Worm (Caenorhabditis elegans) whole organism, L1 larva: ENCODE data around the gene Y42G9A.2.

ENCODE experiments used
- C34B4.2 ChIP-seq: sonication (generic microtip); optimal IDR thresholded peaks from 2 replicates; lab custom pipeline; 2017; ENCODE audit warnings: mild to moderate bottlenecking, missing genetic modification characterization, missing compliant biosample characterization
- Y116A8C.19 ChIP-seq: sonication (generic microtip); optimal IDR thresholded peaks from 2 replicates; lab custom pipeline; 2016; ENCODE audit warnings: missing compliant biosample characterization, missing genetic modification characterization, borderline replicate concordance
- aha-1 ChIP-seq: fragments of 150-350 bp; optimal IDR thresholded peaks from 2 replicates; lab custom pipeline; 2014; ENCODE audit warnings: missing biosample characterization, missing genetic modification characterization
- alr-1 ChIP-seq: fragments of 200-800 bp; sonication (Bioruptor generic); optimal IDR thresholded peaks from 2 replicates; lab custom pipeline; 2018; ENCODE audit warnings: borderline replicate concordance, mild to moderate bottlenecking, missing genetic modification characterization, missing compliant biosample characterization
- blmp-1 ChIP-seq: fragments of 150-350 bp; optimal IDR thresholded peaks from 2 replicates; lab custom pipeline; 2014; ENCODE audit warnings: missing biosample characterization, missing genetic modification characterization
- ceh-88 ChIP-seq: fragments of 200-800 bp; sonication (Bioruptor generic); IDR thresholded peaks from 2 replicates; pipeline ENCODE4 v1.3.6; 2022; ENCODE audit warnings: missing genetic modification characterization, missing compliant biosample characterization
- ces-1 ChIP-seq: fragments of 150-350 bp; optimal IDR thresholded peaks from 2 replicates; lab custom pipeline; 2014; ENCODE audit warnings: missing biosample characterization, missing genetic modification reagents, missing genetic modification characterization
- dpl-1 ChIP-seq, 3 experiments: fragments of 150-350 bp in 2 of 3; sonication (generic microtip) in 1 of 3; optimal IDR thresholded peaks; 2 replicates each; lab custom pipeline; 2014 to 2017; ENCODE audit warnings: missing biosample characterization in 3 of 3, missing genetic modification characterization in 3 of 3, missing genetic modification reagents in 3 of 3
- dsc-1 ChIP-seq: sonication (generic microtip); optimal IDR thresholded peaks from 2 replicates; lab custom pipeline; 2016; ENCODE audit warnings: mild to moderate bottlenecking, missing genetic modification characterization, missing compliant biosample characterization
- efl-1 ChIP-seq, 4 experiments: fragments of 150-350 bp; optimal IDR thresholded peaks in 3 of 4; peaks in 1 of 4; 1 replicate in 1 of 4; 2 replicates in 3 of 4; lab custom pipeline; 2014; ENCODE audit warnings: missing biosample characterization in 2 of 4, missing genetic modification characterization in 2 of 4, missing genetic modification reagents in 2 of 4
- egl-13 ChIP-seq: sonication (generic microtip); optimal IDR thresholded peaks from 2 replicates; lab custom pipeline; 2016; ENCODE audit warnings: missing genotype, missing genetic modification reagents, missing genetic modification characterization, missing compliant biosample characterization
- elt-2 ChIP-seq: sonication (generic microtip); optimal IDR thresholded peaks from 2 replicates; lab custom pipeline; 2016; ENCODE audit warnings: missing genetic modification characterization, mild to moderate bottlenecking, inconsistent platforms, missing compliant biosample characterization, missing genetic modification reagents
- ets-5 ChIP-seq: fragments of 200-800 bp; sonication (Bioruptor generic); IDR thresholded peaks from 2 replicates; pipeline ENCODE4 v1.3.6; 2022; ENCODE audit warnings: missing genetic modification characterization, missing compliant biosample characterization
- fkh-4 ChIP-seq: sonication (generic microtip); optimal IDR thresholded peaks from 2 replicates; lab custom pipeline; 2016; ENCODE audit warnings: missing compliant biosample characterization, missing genetic modification characterization, borderline replicate concordance
- fkh-8 ChIP-seq: sonication (generic microtip); optimal IDR thresholded peaks from 2 replicates; lab custom pipeline; 2016; ENCODE audit warnings: mild to moderate bottlenecking, missing genetic modification characterization, missing compliant biosample characterization
- fos-1 ChIP-seq: fragments of 150-350 bp; optimal IDR thresholded peaks from 2 replicates; lab custom pipeline; 2014; ENCODE audit warnings: missing biosample characterization, missing genetic modification characterization
- hlh-4 ChIP-seq: sonication (generic microtip); optimal IDR thresholded peaks from 2 replicates; lab custom pipeline; 2016; ENCODE audit warnings: mild to moderate bottlenecking, missing genetic modification characterization, missing compliant biosample characterization
- hpl-2 ChIP-seq: fragments of 150-350 bp; optimal IDR thresholded peaks from 2 replicates; lab custom pipeline; 2014; ENCODE audit warnings: missing biosample characterization, missing genetic modification reagents, missing genetic modification characterization
- irx-1 ChIP-seq: sonication (generic microtip); optimal IDR thresholded peaks from 2 replicates; lab custom pipeline; 2016; ENCODE audit warnings: missing genetic modification characterization, missing compliant biosample characterization
- isw-1 ChIP-seq: fragments of 200-800 bp; sonication (Bioruptor generic); IDR thresholded peaks from 2 replicates; pipeline ENCODE4 v1.3.6; 2022; ENCODE audit warnings: missing genetic modification characterization, missing compliant biosample characterization
- jun-1 ChIP-seq: fragments of 150-350 bp; optimal IDR thresholded peaks from 2 replicates; lab custom pipeline; 2014; ENCODE audit warnings: missing biosample characterization, missing genetic modification reagents, missing genetic modification characterization
- lin-13 ChIP-seq: fragments of 150-350 bp; optimal IDR thresholded peaks from 2 replicates; lab custom pipeline; 2014; ENCODE audit warnings: missing biosample characterization, missing genetic modification reagents, missing genetic modification characterization
- lin-14 ChIP-seq: fragments of 200-800 bp; sonication (Bioruptor generic); optimal IDR thresholded peaks from 2 replicates; lab custom pipeline; 2018; ENCODE audit warnings: mild to moderate bottlenecking, missing genetic modification characterization, moderate library complexity, missing compliant biosample characterization
- lin-39 ChIP-seq: fragments of 150-350 bp; optimal IDR thresholded peaks from 2 replicates; lab custom pipeline; 2014; ENCODE audit warnings: missing biosample characterization, missing genetic modification reagents, missing genetic modification characterization
- lir-3 ChIP-seq: sonication (generic microtip); optimal IDR thresholded peaks from 2 replicates; lab custom pipeline; 2016; ENCODE audit warnings: mild to moderate bottlenecking, missing genetic modification characterization, moderate library complexity, missing compliant biosample characterization; ENCODE audit not compliant: poor library complexity
- lsy-2 ChIP-seq, 2 experiments: fragments of 150-350 bp; optimal IDR thresholded peaks; 2 replicates each; lab custom pipeline; 2014; ENCODE audit warnings: missing biosample characterization in 2 of 2, missing genetic modification characterization in 2 of 2
- mef-2 ChIP-seq: fragments of 150-350 bp; optimal IDR thresholded peaks from 2 replicates; lab custom pipeline; 2014; ENCODE audit warnings: missing biosample characterization, missing genetic modification characterization
- mep-1 ChIP-seq: fragments of 150-350 bp; optimal IDR thresholded peaks from 2 replicates; lab custom pipeline; 2014; ENCODE audit warnings: missing biosample characterization, missing genetic modification characterization
- nhr-11 ChIP-seq: fragments of 150-350 bp; optimal IDR thresholded peaks from 2 replicates; lab custom pipeline; 2014; ENCODE audit warnings: missing biosample characterization, missing genetic modification characterization
- nhr-12 ChIP-seq: sonication (generic microtip); optimal IDR thresholded peaks from 2 replicates; lab custom pipeline; 2017; ENCODE audit warnings: missing biosample characterization, missing genetic modification characterization
- nhr-19 ChIP-seq: fragments of 200-800 bp; sonication (Bioruptor generic); conservative IDR thresholded peaks from 2 replicates; pipeline ENCODE4 v1.3.6; 2022; ENCODE audit warnings: missing genetic modification characterization, missing compliant biosample characterization
- nhr-237 ChIP-seq: fragments of 150-350 bp; optimal IDR thresholded peaks from 2 replicates; lab custom pipeline; 2014; ENCODE audit warnings: missing biosample characterization, missing genetic modification characterization
- nhr-47 ChIP-seq: sonication (generic microtip); optimal IDR thresholded peaks from 2 replicates; lab custom pipeline; 2016; ENCODE audit warnings: mild to moderate bottlenecking, missing genetic modification characterization, moderate library complexity, missing compliant biosample characterization
- nhr-71 ChIP-seq: sonication (generic microtip); optimal IDR thresholded peaks from 2 replicates; lab custom pipeline; 2016; ENCODE audit warnings: mild to moderate bottlenecking, missing genetic modification characterization, moderate library complexity, missing compliant biosample characterization
- nhr-77 ChIP-seq: fragments of 150-350 bp; optimal IDR thresholded peaks from 2 replicates; lab custom pipeline; 2014; ENCODE audit warnings: missing biosample characterization, missing genetic modification characterization
- nhr-85 ChIP-seq: sonication (generic microtip); peaks from one replicate; lab custom pipeline; 2016; ENCODE audit warnings: missing genetic modification characterization, inconsistent platforms, missing compliant biosample characterization
- pag-3 ChIP-seq: sonication (generic microtip); optimal IDR thresholded peaks from 2 replicates; lab custom pipeline; 2017; ENCODE audit warnings: missing genetic modification characterization, mild to moderate bottlenecking, missing compliant biosample characterization, antibody characterized with exemption, borderline replicate concordance; ENCODE audit not compliant: insufficient read depth
- pqm-1 ChIP-seq: sonication (generic microtip); optimal IDR thresholded peaks from 3 replicates; lab custom pipeline; 2017; ENCODE audit warnings: missing biosample characterization, missing genetic modification characterization
- snpc-4 ChIP-seq: fragments of 150-350 bp; optimal IDR thresholded peaks from 2 replicates; lab custom pipeline; 2014; ENCODE audit warnings: missing biosample characterization, missing genetic modification characterization
- snu-23 ChIP-seq: sonication (generic microtip); optimal IDR thresholded peaks from 2 replicates; lab custom pipeline; 2016; ENCODE audit warnings: missing genetic modification characterization, missing compliant biosample characterization
- sox-4 ChIP-seq: sonication (generic microtip); optimal IDR thresholded peaks from 2 replicates; lab custom pipeline; 2016; ENCODE audit warnings: missing genetic modification characterization, missing compliant biosample characterization
- sptf-1 ChIP-seq: fragments of 150-350 bp; optimal IDR thresholded peaks from 2 replicates; lab custom pipeline; 2014; ENCODE audit warnings: missing biosample characterization, missing genetic modification characterization
- swsn-7 ChIP-seq: sonication (generic microtip); optimal IDR thresholded peaks from 2 replicates; lab custom pipeline; 2016; ENCODE audit warnings: missing genetic modification characterization, missing compliant biosample characterization
- tbx-2 ChIP-seq: sonication (generic microtip); optimal IDR thresholded peaks from 2 replicates; lab custom pipeline; 2016; ENCODE audit warnings: missing genetic modification characterization, missing compliant biosample characterization
- unc-130 ChIP-seq: fragments of 150-350 bp; optimal IDR thresholded peaks from 2 replicates; lab custom pipeline; 2017; ENCODE audit warnings: missing biosample characterization, missing genetic modification characterization, inconsistent platforms
- unc-30 ChIP-seq: sonication (generic microtip); optimal IDR thresholded peaks from 2 replicates; lab custom pipeline; 2017; ENCODE audit warnings: missing biosample characterization, missing genetic modification characterization
- xbp-1 ChIP-seq: sonication (generic microtip); optimal IDR thresholded peaks from 2 replicates; lab custom pipeline; 2016; ENCODE audit warnings: missing genetic modification characterization, missing compliant biosample characterization
- ztf-11 ChIP-seq, 2 experiments: sonication (generic microtip); optimal IDR thresholded peaks; 2 replicates each; lab custom pipeline; 2016 to 2017; ENCODE audit warnings: missing genetic modification characterization in 2 of 2, missing biosample characterization in 1 of 2, missing compliant biosample characterization in 1 of 2
- ztf-4 ChIP-seq: fragments of 150-350 bp; optimal IDR thresholded peaks from 2 replicates; lab custom pipeline; 2014; ENCODE audit warnings: missing biosample characterization, missing genetic modification characterization

Gene Y42G9A.2

DNA sequence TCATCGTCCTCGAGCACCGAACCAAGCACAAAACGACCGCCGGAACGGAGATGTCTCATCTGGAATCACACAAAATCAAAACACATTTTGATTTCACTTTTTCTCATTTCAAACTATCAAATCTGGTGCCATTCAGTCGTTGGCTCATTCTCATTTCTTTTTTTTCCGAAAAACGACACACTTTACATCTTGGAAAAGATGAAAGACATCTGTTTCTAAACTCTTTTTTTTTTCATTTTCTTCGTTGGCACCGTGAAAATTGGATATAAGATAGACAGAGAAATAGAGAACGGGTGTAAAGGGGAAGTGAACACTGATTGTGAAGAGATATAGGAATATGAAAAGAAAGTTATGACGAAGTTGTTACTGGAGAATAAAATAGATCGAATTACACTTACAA, 7.8 kb downstream of the Y42G9A.2 start:
- TF ChIP-seq C34B4.2 (tag; lab: Kevin White, UChicago) (no peak), fos-1 (tag; lab: Kevin White, UChicago) (no peak), lin-14 (GFP tag; lab: Kevin White, UChicago) (peak; percentile 65), lin-39 (no peak), efl-1 (optimal IDR thresholded peaks at IDR 0.05; lab: Kevin White, UChicago) (no peak), efl-1 (GFP tag; optimal IDR thresholded peaks at IDR 0.05 in 1 of 2; lab: Kevin White, UChicago) (no peak), alr-1 (no peak), hpl-2 (GFP tag; lab: Kevin White, UChicago) (no peak), egl-13 (no peak), lir-3 (tag; lab: Kevin White, UChicago) (no peak), xbp-1 (tag; lab: Kevin White, UChicago) (no peak), elt-2 (tag; lab: Kevin White, UChicago) (no peak), nhr-77 (tag; lab: Kevin White, UChicago) (no peak), nhr-71 (peak; percentile 20), fkh-8 (tag; lab: Kevin White, UChicago) (no peak), isw-1 (GFP tag; lab: Robert Waterston, UW) (no peak), aha-1 (tag; lab: Kevin White, UChicago) (no peak), nhr-19 (GFP tag; lab: Robert Waterston, UW) (no peak), nhr-237 (tag; lab: Kevin White, UChicago) (no peak), ztf-4 (tag; lab: Kevin White, UChicago) (no peak), sox-4 (no peak), blmp-1 (tag; lab: Kevin White, UChicago) (no peak), swsn-7 (tag; lab: Kevin White, UChicago) (no peak), jun-1 (tag; lab: Kevin White, UChicago) (no peak), dpl-1 (GFP tag; optimal IDR thresholded peaks at IDR 0.05; lab: Kevin White, UChicago) (no peak), unc-130 (no peak), mef-2 (tag; lab: Kevin White, UChicago) (no peak), pqm-1 (tag; lab: Kevin White, UChicago) (no peak), mep-1 (tag; lab: Kevin White, UChicago) (peak; percentile 15), tbx-2 (no peak), ets-5 (no peak), unc-30 (tag; lab: Kevin White, UChicago) (no peak), nhr-12 (tag; lab: Kevin White, UChicago) (no peak), snpc-4 (tag; lab: Kevin White, UChicago) (no peak), nhr-85 (tag; lab: Kevin White, UChicago) (no peak), lsy-2 (tag; optimal IDR thresholded peaks at IDR 0.05; lab: Kevin White, UChicago) (peak in 1 of 2 experiments; percentile 31), nhr-11 (tag; lab: Kevin White, UChicago) (no peak), ces-1 (GFP tag; lab: Kevin White, UChicago) (no peak), Y116A8C.19 (tag; lab: Kevin White, UChicago) (no peak), sptf-1 (no peak), hlh-4 (tag; lab: Kevin White, UChicago) (no peak), lin-13 (GFP tag; lab: Kevin White, UChicago) (no peak), fkh-4 (tag; lab: Kevin White, UChicago) (peak; percentile 66), irx-1 (tag; lab: Kevin White, UChicago) (no peak), ztf-11 (tag; optimal IDR thresholded peaks at IDR 0.05; lab: Kevin White, UChicago) (no peak), ceh-88 (GFP tag; lab: Robert Waterston, UW) (no peak), pag-3 (peak; percentile 95), snu-23 (GFP tag; lab: Kevin White, UChicago) (no peak), nhr-47 (tag; lab: Kevin White, UChicago) (no peak), dsc-1 (peak; percentile 93)
